Worm (Caenorhabditis elegans) whole organism, L4 larva: ENCODE results near the gene F19G12.3.

ENCODE experiments used
- D1046.2 ChIP-seq: fragments of 200-800 bp; sonication (Bioruptor generic); IDR thresholded peaks from 2 replicates; pipeline ENCODE4 v1.3.6; 2022; ENCODE audit warnings: missing genetic modification characterization, missing compliant biosample characterization
- F44E2.7 ChIP-seq: fragments of 200-800 bp; sonication (Bioruptor generic); IDR thresholded peaks from 2 replicates; pipeline ENCODE4 v2.1.2; 2022; ENCODE audit warnings: missing genetic modification characterization, missing compliant biosample characterization
- T26A8.4 ChIP-seq: fragments of 200-800 bp; sonication (Bioruptor generic); IDR thresholded peaks from 2 replicates; pipeline ENCODE4 v1.3.6; 2022; ENCODE audit warnings: missing genetic modification characterization, missing compliant biosample characterization
- Y48G9A.11 ChIP-seq: fragments of 200-800 bp; sonication (Bioruptor generic); IDR thresholded peaks from 2 replicates; pipeline ENCODE4 v1.3.6; 2022; ENCODE audit warnings: missing genetic modification reagents, missing genetic modification characterization, missing compliant biosample characterization
- ZK546.5 ChIP-seq, 2 experiments: sonication (generic microtip); optimal IDR thresholded peaks; 2 replicates each; lab custom pipeline; 2017; ENCODE audit warnings: missing biosample characterization in 2 of 2, missing genetic modification characterization in 2 of 2
- arid-1 ChIP-seq: fragments of 200-800 bp; sonication (Bioruptor generic); conservative IDR thresholded peaks from 2 replicates; pipeline ENCODE4 v1.3.6; 2022; ENCODE audit warnings: missing genetic modification reagents, missing genetic modification characterization, missing compliant biosample characterization
- ceh-20 ChIP-seq: fragments of 200-800 bp; sonication (Bioruptor generic); IDR thresholded peaks from 2 replicates; pipeline ENCODE4 v1.3.6; 2022; ENCODE audit warnings: missing genetic modification reagents, missing genetic modification characterization, missing compliant biosample characterization
- ceh-44 ChIP-seq: fragments of 200-800 bp; sonication (Bioruptor generic); IDR thresholded peaks from 2 replicates; pipeline ENCODE4 v1.3.6; 2022; ENCODE audit warnings: missing genetic modification reagents, missing genetic modification characterization, missing compliant biosample characterization
- ces-1 ChIP-seq: fragments of 150-350 bp; sonication (generic microtip); optimal IDR thresholded peaks from 4 replicates; lab custom pipeline; 2014; ENCODE audit warnings: missing biosample characterization, missing genetic modification reagents, missing genetic modification characterization
- cey-2 ChIP-seq: sonication (generic microtip); optimal IDR thresholded peaks from 3 replicates; lab custom pipeline; 2017; ENCODE audit warnings: missing genetic modification characterization, mild to moderate bottlenecking, missing compliant biosample characterization, antibody characterized with exemption, borderline replicate concordance; ENCODE audit not compliant: insufficient read depth
- ctbp-1 ChIP-seq: fragments of 200-800 bp; sonication (Bioruptor generic); IDR thresholded peaks from 2 replicates; pipeline ENCODE4 v1.3.6; 2022; ENCODE audit warnings: missing genetic modification reagents, missing genetic modification characterization, missing compliant biosample characterization
- daf-12 ChIP-seq: fragments of 150-350 bp; optimal IDR thresholded peaks from 2 replicates; lab custom pipeline; 2014; ENCODE audit warnings: missing biosample characterization, missing genetic modification reagents, missing genetic modification characterization
- daf-16 ChIP-seq, 3 experiments: sonication (generic microtip); optimal IDR thresholded peaks; 2 replicates each; lab custom pipeline; 2016 to 2017; ENCODE audit warnings: missing genetic modification characterization in 3 of 3, missing genetic modification reagents in 3 of 3, mild to moderate bottlenecking in 2 of 3, missing compliant biosample characterization in 2 of 3, missing biosample characterization in 1 of 3, moderate library complexity in 1 of 3
- dmd-6 ChIP-seq: fragments of 200-800 bp; sonication (Bioruptor generic); IDR thresholded peaks from 2 replicates; pipeline ENCODE4 v1.3.6; 2022; ENCODE audit warnings: missing genetic modification reagents, missing genetic modification characterization, missing compliant biosample characterization
- egl-27 ChIP-seq: sonication (generic microtip); optimal IDR thresholded peaks from 3 replicates; lab custom pipeline; 2017; ENCODE audit warnings: missing biosample characterization, missing genetic modification reagents, missing genetic modification characterization
- egl-43 ChIP-seq: fragments of 200-800 bp; sonication (Bioruptor generic); IDR thresholded peaks from 2 replicates; pipeline ENCODE4 v1.3.6; 2022; ENCODE audit warnings: missing genetic modification reagents, missing genetic modification characterization, missing compliant biosample characterization
- hif-1 ChIP-seq, 2 experiments: sonication (generic microtip); optimal IDR thresholded peaks; 2 replicates each; lab custom pipeline; 2016 to 2017; ENCODE audit warnings: missing compliant biosample characterization in 2 of 2, missing genetic modification characterization in 2 of 2, missing genetic modification reagents in 2 of 2, missing genotype in 2 of 2, mild to moderate bottlenecking in 1 of 2
- hlh-11 ChIP-seq: fragments of 200-800 bp; sonication (Bioruptor generic); optimal IDR thresholded peaks from 2 replicates; lab custom pipeline; 2018; ENCODE audit warnings: mild to moderate bottlenecking, missing genetic modification characterization, missing compliant biosample characterization
- hlh-30 ChIP-seq: sonication (generic microtip); optimal IDR thresholded peaks from 2 replicates; lab custom pipeline; 2017; ENCODE audit warnings: antibody characterized with exemption, mild to moderate bottlenecking, missing genetic modification characterization, missing compliant biosample characterization; ENCODE audit not compliant: insufficient read depth
- lin-39 ChIP-seq: fragments of 150-350 bp; optimal IDR thresholded peaks from 2 replicates; lab custom pipeline; 2014; ENCODE audit warnings: missing biosample characterization, missing genetic modification reagents, missing genetic modification characterization
- lsy-2 ChIP-seq, 2 experiments: fragments of 150-350 bp in 1 of 2; sonication (generic microtip) in 1 of 2; optimal IDR thresholded peaks; 2 replicates each; lab custom pipeline; 2014 to 2017; ENCODE audit warnings: missing biosample characterization in 2 of 2, missing genetic modification characterization in 2 of 2
- mdl-1 ChIP-seq, 2 experiments: fragments of 150-350 bp in 1 of 2; sonication (generic microtip) in 1 of 2; optimal IDR thresholded peaks; 2 replicates each; lab custom pipeline; 2014 to 2017; ENCODE audit warnings: missing biosample characterization in 2 of 2, missing genetic modification characterization in 2 of 2
- nhr-10 ChIP-seq: fragments of 150-350 bp; optimal IDR thresholded peaks from 2 replicates; lab custom pipeline; 2014; ENCODE audit warnings: missing biosample characterization, missing genetic modification characterization
- nhr-11 ChIP-seq: fragments of 150-350 bp; optimal IDR thresholded peaks from 2 replicates; lab custom pipeline; 2014; ENCODE audit warnings: missing biosample characterization, missing genetic modification characterization
- nhr-28 ChIP-seq: fragments of 150-350 bp; optimal IDR thresholded peaks from 2 replicates; lab custom pipeline; 2014; ENCODE audit warnings: missing biosample characterization, missing genetic modification characterization
- nhr-41 ChIP-seq: fragments of 200-800 bp; sonication (Bioruptor generic); IDR thresholded peaks from 2 replicates; pipeline ENCODE4 v1.3.6; 2022; ENCODE audit warnings: missing genetic modification reagents, missing genetic modification characterization, missing compliant biosample characterization
- nhr-48 ChIP-seq: sonication (generic microtip); optimal IDR thresholded peaks from 2 replicates; lab custom pipeline; 2016; ENCODE audit warnings: mild to moderate bottlenecking, missing genetic modification characterization, missing compliant biosample characterization
- nhr-6 ChIP-seq: fragments of 150-350 bp; optimal IDR thresholded peaks from 2 replicates; lab custom pipeline; 2014; ENCODE audit warnings: missing biosample characterization, missing genetic modification characterization
- nhr-77 ChIP-seq: fragments of 150-350 bp; optimal IDR thresholded peaks from 2 replicates; lab custom pipeline; 2014; ENCODE audit warnings: missing biosample characterization, missing genetic modification characterization
- php-3 ChIP-seq: fragments of 200-800 bp; sonication (Bioruptor generic); IDR thresholded peaks from 2 replicates; pipeline ENCODE4 v1.3.6; 2022; ENCODE audit warnings: missing genetic modification reagents, missing genetic modification characterization, missing compliant biosample characterization
- pqm-1 ChIP-seq: sonication (generic microtip); optimal IDR thresholded peaks from 2 replicates; lab custom pipeline; 2017; ENCODE audit warnings: missing biosample characterization, missing genetic modification characterization
- sdz-12 ChIP-seq: fragments of 200-800 bp; sonication (Bioruptor generic); optimal IDR thresholded peaks from 2 replicates; lab custom pipeline; 2018; ENCODE audit warnings: mild to moderate bottlenecking, missing genetic modification characterization, missing compliant biosample characterization
- snpc-1.2 ChIP-seq: fragments of 200-800 bp; sonication (Bioruptor generic); IDR thresholded peaks from 2 replicates; pipeline ENCODE4 v1.3.6; 2022; ENCODE audit warnings: missing genetic modification reagents, missing genetic modification characterization, missing compliant biosample characterization
- unc-130 ChIP-seq: sonication (generic microtip); optimal IDR thresholded peaks from 2 replicates; lab custom pipeline; 2016; ENCODE audit warnings: missing genetic modification reagents, missing genetic modification characterization, missing compliant biosample characterization
- unc-62 ChIP-seq, 3 experiments: fragments of 150-350 bp in 1 of 3; sonication (generic microtip); optimal IDR thresholded peaks in 2 of 3; peaks in 1 of 3; 1 replicate in 1 of 3; 2 replicates in 2 of 3; lab custom pipeline; 2014 to 2017; ENCODE audit warnings: missing biosample characterization in 3 of 3, missing genetic modification characterization in 3 of 3, missing genetic modification reagents in 3 of 3, missing genotype in 1 of 3
- zfp-3 ChIP-seq: fragments of 200-800 bp; sonication (Bioruptor generic); conservative IDR thresholded peaks from 2 replicates; pipeline ENCODE4 v1.3.6; 2022; ENCODE audit warnings: missing genetic modification reagents, missing genetic modification characterization, missing compliant biosample characterization
- zip-11 ChIP-seq: fragments of 200-800 bp; sonication (Bioruptor generic); IDR thresholded peaks from 2 replicates; pipeline ENCODE4 v1.3.6; 2022; ENCODE audit warnings: missing genetic modification characterization, missing compliant biosample characterization
- zip-2 ChIP-seq: fragments of 150-350 bp; optimal IDR thresholded peaks from 2 replicates; lab custom pipeline; 2014; ENCODE audit warnings: missing biosample characterization, missing genetic modification characterization
- ztf-7 ChIP-seq: fragments of 150-350 bp; optimal IDR thresholded peaks from 2 replicates; lab custom pipeline; 2014; ENCODE audit warnings: missing biosample characterization, missing genetic modification characterization

Gene F19G12.3

DNA sequence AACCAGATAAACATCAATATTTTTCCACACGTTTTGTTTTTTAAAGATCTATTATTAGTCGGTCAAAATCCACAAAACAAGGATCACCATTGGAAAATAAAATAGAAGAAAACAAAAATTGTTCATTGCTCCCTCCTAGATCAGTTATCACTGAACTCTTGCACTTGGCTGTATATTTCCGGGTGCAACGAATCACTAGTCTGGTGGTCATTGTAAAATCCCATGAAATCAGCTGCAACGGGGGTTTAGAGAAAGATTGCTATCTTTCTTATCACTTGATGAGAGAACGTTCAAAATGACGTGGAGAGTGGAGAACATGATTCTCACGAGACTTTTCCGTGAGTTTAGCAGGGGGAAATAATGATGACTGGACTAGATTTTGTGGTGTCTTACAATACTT is 28.8 kb upstream of the F19G12.3 start:
- peak; percentile 69 for TF ChIP-seq nhr-48 (tag; lab: Kevin White, UChicago)
- peak; percentile 86 for TF ChIP-seq hlh-30 (tag; lab: Kevin White, UChicago)
- peak in 1 of 2 experiments; percentile 66 for TF ChIP-seq unc-62 (GFP tag; optimal IDR thresholded peaks at IDR 0.05 in 1 of 2; lab: Kevin White, UChicago)
- TF ChIP-seq unc-62 (tag; optimal IDR thresholded peaks at IDR 0.05; lab: Kevin White, UChicago): no peak
- peak; percentile 83 for TF ChIP-seq hlh-11 (tag; lab: Kevin White, UChicago)
- TF ChIP-seq T26A8.4: peak; percentile 49; the same call in 1 of the 2 replicates
- TF ChIP-seq mdl-1 (tag; optimal IDR thresholded peaks at IDR 0.05; lab: Kevin White, UChicago): peak in 1 of 2 experiments; percentile 49
- TF ChIP-seq ceh-20: 0 out of 2 replicates have a peak, but pooled peaks have one; percentile 15
- TF ChIP-seq zip-2: no peak
- peak; percentile 7 for TF ChIP-seq nhr-6
- peak in 1 of 2 experiments; percentile 74 for TF ChIP-seq hif-1 (tag; optimal IDR thresholded peaks at IDR 0.05; lab: Kevin White, UChicago)
- no peak for TF ChIP-seq sdz-12 (GFP tag; lab: Kevin White, UChicago)
- TF ChIP-seq snpc-1.2: no peak
- no peak for TF ChIP-seq D1046.2 (GFP tag; lab: Robert Waterston, UW)
- TF ChIP-seq egl-27 (tag; lab: Kevin White, UChicago): no peak
- no peak for TF ChIP-seq egl-43 (GFP tag; lab: Robert Waterston, UW)
- peak in 1 of 2 experiments; percentile 26 for TF ChIP-seq lsy-2 (tag; optimal IDR thresholded peaks at IDR 0.05; lab: Kevin White, UChicago)
- TF ChIP-seq lin-39 (tag; lab: Kevin White, UChicago): no peak
- TF ChIP-seq ctbp-1 (GFP tag; lab: Robert Waterston, UW): no peak
- TF ChIP-seq zfp-3 (GFP tag; lab: Robert Waterston, UW): no peak
- TF ChIP-seq nhr-77 (tag; lab: Kevin White, UChicago): peak; percentile 22
- TF ChIP-seq nhr-10 (tag; lab: Kevin White, UChicago): peak; percentile 25
- peak; percentile 60 for TF ChIP-seq dmd-6
- TF ChIP-seq nhr-41 (GFP tag; lab: Robert Waterston, UW): no peak
- TF ChIP-seq nhr-11 (tag; lab: Kevin White, UChicago): peak; percentile 60
- peak in 1 of 2 experiments; percentile 74 for TF ChIP-seq daf-16 (GFP tag; optimal IDR thresholded peaks at IDR 0.05; lab: Kevin White, UChicago)
- no peak for TF ChIP-seq daf-16 (tag; optimal IDR thresholded peaks at IDR 0.05; lab: Kevin White, UChicago)
- TF ChIP-seq nhr-28 (tag; lab: Kevin White, UChicago): peak; percentile 50

DNA sequence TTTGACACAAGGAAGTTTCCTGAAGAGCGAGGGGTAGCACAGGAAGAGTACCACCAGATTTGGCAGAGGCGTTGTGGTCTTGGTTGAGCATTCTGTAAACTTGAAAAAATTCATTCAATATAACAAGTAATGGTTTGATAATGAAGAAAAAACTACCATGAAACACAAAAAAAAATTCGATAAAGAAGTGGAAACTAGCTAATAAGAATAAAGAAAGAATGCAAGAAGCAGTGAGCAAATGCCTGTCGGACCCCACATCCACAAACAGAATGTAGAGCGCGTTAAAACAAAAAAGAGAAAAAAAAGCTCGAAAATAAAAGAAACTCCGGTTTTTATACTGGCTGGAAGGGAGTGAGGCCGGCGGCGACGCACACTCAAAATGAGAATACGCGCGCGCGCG is 27.1 kb upstream of the F19G12.3 start, which contains the start of gene H39E20.1:
H39E20.1 (minus strand) TSS at position 101 of the 400 bp plus-strand sequence.
- no peak for TF ChIP-seq egl-27 (tag; lab: Kevin White, UChicago)
- TF ChIP-seq unc-130 (GFP tag; lab: Kevin White, UChicago): no peak
- no peak for TF ChIP-seq ZK546.5 (tag; optimal IDR thresholded peaks at IDR 0.05; lab: Kevin White, UChicago)
- no peak for TF ChIP-seq ceh-44 (GFP tag; lab: Robert Waterston, UW)
- no peak for TF ChIP-seq egl-43 (GFP tag; lab: Robert Waterston, UW)
- TF ChIP-seq dmd-6: no peak
- TF ChIP-seq cey-2 (tag; lab: Kevin White, UChicago): no peak
- TF ChIP-seq pqm-1: no peak
- TF ChIP-seq ztf-7 (tag; lab: Kevin White, UChicago): no peak
- TF ChIP-seq php-3 (GFP tag; lab: Robert Waterston, UW): no peak
- TF ChIP-seq Y48G9A.11 (GFP tag; lab: Robert Waterston, UW): no peak
- no peak for TF ChIP-seq daf-12
- no peak for TF ChIP-seq sdz-12 (GFP tag; lab: Kevin White, UChicago)
- TF ChIP-seq arid-1 (GFP tag; lab: Robert Waterston, UW): no peak
- TF ChIP-seq unc-62 (GFP tag; optimal IDR thresholded peaks at IDR 0.05 in 1 of 2; lab: Kevin White, UChicago): no peak
- TF ChIP-seq unc-62 (tag; optimal IDR thresholded peaks at IDR 0.05; lab: Kevin White, UChicago): no peak
- TF ChIP-seq zip-11 (GFP tag; lab: Robert Waterston, UW): no peak
- TF ChIP-seq ces-1 (GFP tag; lab: Kevin White, UChicago): no peak
- no peak for TF ChIP-seq F44E2.7 (GFP tag; lab: Robert Waterston, UW)
- no peak for TF ChIP-seq ctbp-1 (GFP tag; lab: Robert Waterston, UW)
